Fruit fly (Drosophila melanogaster) Kc167 (cell line): ENCODE data around the gene SREBP.

ENCODE experiments used
- Myc ChIP-seq: fragments of >200 bp; optimal IDR thresholded peaks from 2 replicates; lab custom pipeline; 2017; ENCODE audit warnings: missing external identifiers
- Sin3A ChIP-seq: fragments of >200 bp; optimal IDR thresholded peaks from 2 replicates; lab custom pipeline; 2018; ENCODE audit warnings: missing external identifiers
- h ChIP-seq: fragments of >200 bp; optimal IDR thresholded peaks from 3 replicates; lab custom pipeline; 2018; ENCODE audit warnings: missing external identifiers
- insv ChIP-seq: fragments of >200 bp; optimal IDR thresholded peaks from 3 replicates; lab custom pipeline; 2018; ENCODE audit warnings: missing external identifiers
- psq ChIP-seq: fragments of >200 bp; optimal IDR thresholded peaks from 2 replicates; lab custom pipeline; 2017; ENCODE audit warnings: missing external identifiers
- ttk ChIP-seq: sonication (Bioruptor generic); optimal IDR thresholded peaks from 2 replicates; lab custom pipeline; 2017; ENCODE audit warnings: missing external identifiers

The SREBP gene

DNA sequence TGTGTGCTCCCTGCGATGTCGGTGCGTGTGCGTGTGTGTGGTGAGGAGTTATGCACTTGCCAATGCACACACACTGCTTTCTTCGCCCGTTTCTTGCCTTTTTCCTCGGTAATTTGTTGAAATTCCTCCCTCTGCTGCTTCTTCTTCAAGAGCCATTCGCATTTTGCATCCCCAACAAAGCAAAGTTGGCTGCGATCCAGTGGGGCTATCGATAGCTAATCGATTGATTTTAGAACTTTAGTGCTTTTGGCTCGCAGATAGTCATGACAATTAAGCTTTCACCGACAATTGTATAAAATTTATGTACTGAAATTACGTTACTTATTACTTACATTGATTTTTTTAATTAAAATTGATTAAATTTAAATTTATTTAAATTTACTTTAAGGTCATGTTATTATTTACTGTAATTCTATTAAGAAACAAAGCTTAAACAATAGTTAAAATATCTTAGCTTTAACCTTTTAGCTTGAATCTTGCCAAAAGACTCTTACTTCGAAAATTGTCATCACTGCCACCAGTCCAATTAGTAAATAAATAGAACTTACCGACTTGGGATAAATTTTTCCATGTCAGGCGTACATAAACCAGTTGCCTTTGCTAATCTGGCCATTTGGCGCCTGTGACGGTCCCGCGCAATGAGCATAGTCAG, 40.5 kb downstream of the SREBP start, which contains the start of the genes trc and CG32221:
Gene trc (minus strand): TSS at position 162 of the 652 bp plus-strand sequence.
Gene CG32221 (plus strand): TSS at position 528 of the 652 bp plus-strand sequence.
- TF ChIP-seq insv (lab: Kevin White, UChicago) (no peak), ttk (no peak), Myc (lab: Kevin White, UChicago) (no peak), psq (lab: Kevin White, UChicago) (no peak), Sin3A (no peak), h (lab: Kevin White, UChicago) (no peak)

DNA sequence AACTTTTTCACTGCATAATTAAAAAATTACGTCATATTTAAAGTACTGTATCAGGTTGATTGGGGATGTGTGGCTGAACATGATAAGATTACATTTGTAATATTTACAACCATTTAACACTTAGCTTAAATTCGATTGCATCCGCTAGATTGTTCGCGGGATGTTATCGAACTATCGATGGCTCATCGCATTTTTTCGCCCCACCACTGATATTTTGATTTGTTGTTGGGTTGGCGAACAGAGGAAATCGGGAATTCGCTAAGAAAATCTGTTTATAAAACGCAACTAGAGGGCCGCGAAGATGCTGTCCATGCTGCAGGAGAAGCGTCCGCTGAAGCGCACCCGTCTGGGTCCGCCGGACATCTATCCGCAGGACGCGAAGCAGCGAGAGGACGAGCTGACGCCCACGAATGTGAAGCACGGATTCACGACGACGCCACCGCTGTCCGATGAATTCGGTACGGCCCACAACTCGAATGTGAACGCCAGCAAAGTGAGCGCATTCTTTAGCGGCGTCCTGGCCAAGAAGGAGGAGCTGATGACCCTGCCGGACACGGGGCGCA, 42.7 kb downstream of the SREBP start, which contains the start of gene kto:
Gene kto (plus strand): TSS at position 240 of the 563 bp plus-strand sequence.
- TF ChIP-seq ttk (no peak), psq (lab: Kevin White, UChicago) (no peak), Myc (lab: Kevin White, UChicago) (no peak), Sin3A (no peak), insv (lab: Kevin White, UChicago) (no peak), h (lab: Kevin White, UChicago) (no peak)

dm6 chr3L:19844507-19844906, 50.8 kb downstream of the SREBP start:
- TF ChIP-seq ttk (no peak), h (lab: Kevin White, UChicago) (no peak), Sin3A (no peak), psq (lab: Kevin White, UChicago) (no peak), Myc (lab: Kevin White, UChicago) (no peak), insv (lab: Kevin White, UChicago) (no peak)

dm6 chr3L:19845047-19845906, 51.5 kb downstream of the SREBP start, which contains the start of gene Papss:
TSS of gene Papss (plus strand) at chr3L:19845293.
- TF ChIP-seq ttk = no peak
- TF ChIP-seq Myc (lab: Kevin White, UChicago) = no peak
- no peak for TF ChIP-seq psq (lab: Kevin White, UChicago)
- no peak for TF ChIP-seq Sin3A
- no peak for TF ChIP-seq insv (lab: Kevin White, UChicago)
- no peak for TF ChIP-seq h (lab: Kevin White, UChicago)

DNA sequence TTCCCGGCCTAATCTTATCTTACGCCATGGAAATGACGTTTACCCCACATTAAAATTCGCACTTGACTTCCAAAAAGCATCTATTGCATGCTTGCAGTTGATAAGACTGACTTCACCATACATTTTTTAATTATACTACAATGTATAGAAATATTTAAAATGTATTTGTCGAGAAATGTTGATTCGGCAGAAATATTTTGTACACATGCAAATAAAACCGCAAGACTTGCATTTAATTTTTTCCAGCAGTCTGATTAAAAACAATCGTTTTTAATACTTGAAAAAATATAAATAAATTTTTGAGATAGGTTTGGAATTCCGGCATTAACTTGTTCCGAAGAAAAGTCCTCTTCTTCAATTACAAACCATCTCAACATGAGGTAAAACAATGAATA, 52.2 kb downstream of the SREBP start:
- no peak for TF ChIP-seq insv (lab: Kevin White, UChicago)
- TF ChIP-seq ttk = no peak
- no peak for TF ChIP-seq h (lab: Kevin White, UChicago)
- no peak for TF ChIP-seq Myc (lab: Kevin White, UChicago)
- no peak for TF ChIP-seq Sin3A
- no peak for TF ChIP-seq psq (lab: Kevin White, UChicago)

dm6 chr3L:19846960-19847359, 53.2 kb downstream of the SREBP start:
- no peak for TF ChIP-seq insv (lab: Kevin White, UChicago)
- no peak for TF ChIP-seq h (lab: Kevin White, UChicago)
- TF ChIP-seq ttk = no peak
- TF ChIP-seq Myc (lab: Kevin White, UChicago) = no peak
- TF ChIP-seq Sin3A = no peak
- TF ChIP-seq psq (lab: Kevin White, UChicago) = no peak

DNA sequence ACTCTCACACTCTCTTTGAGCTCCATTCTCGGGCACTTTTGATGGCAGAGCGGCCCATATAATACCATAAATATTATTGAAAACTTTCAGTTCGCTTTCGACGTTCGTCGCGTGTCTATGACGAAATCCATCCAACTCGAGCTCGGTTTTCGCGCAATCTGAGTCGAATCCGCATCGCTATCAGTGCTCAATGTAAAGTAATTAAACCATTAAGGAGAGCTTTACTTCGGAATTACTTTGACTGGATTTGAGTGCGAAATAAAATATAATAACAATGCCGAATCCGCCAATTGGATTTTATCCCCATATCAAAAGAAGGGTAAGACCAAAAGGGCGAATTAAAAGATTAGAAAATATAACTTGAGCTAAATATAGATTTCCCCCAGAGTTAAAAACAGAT, 54.3 kb downstream of the SREBP start:
- no peak for TF ChIP-seq psq (lab: Kevin White, UChicago)
- no peak for TF ChIP-seq insv (lab: Kevin White, UChicago)
- TF ChIP-seq Myc (lab: Kevin White, UChicago) = no peak
- no peak for TF ChIP-seq Sin3A
- no peak for TF ChIP-seq h (lab: Kevin White, UChicago)
- no peak for TF ChIP-seq ttk
